Worm (Caenorhabditis elegans): Measurements from ENCODE around the gene mps-4.

- TF ChIP-seq mls-2 (tag; optimal IDR thresholded peaks at IDR 0.05) (no peak), pha-4 (tag; optimal IDR thresholded peaks at IDR 0.05) (no peak), nhr-237 (tag; optimal IDR thresholded peaks at IDR 0.05) (no peak), ztf-11 (tag; optimal IDR thresholded peaks at IDR 0.05) (no peak), elt-3 (tag; optimal IDR thresholded peaks at IDR 0.05) (no peak), ceh-83 (GFP tag; optimal IDR thresholded peaks at IDR 0.05) (no peak)
These were observed 46.8 kb downstream of the mps-4 start, which contains the start of gene mob-4 for ce11 chrIII:8224769-8225168.
